Fruit fly (Drosophila melanogaster): ENCODE measurements around the gene Gr22d.
A peak's percentile ranks its signal among the peaks of the same experiment; 100 is the strongest.

The Gr22d gene

dm6 chr2L:1740095-1740494 lies 50.1 kb downstream of the Gr22d start (continued):
- TF ChIP-seq her (GFP tag; optimal IDR thresholded peaks at IDR 0.05) = no peak
- no peak for TF ChIP-seq CoRest (tag; optimal IDR thresholded peaks at IDR 0.05)
- no peak for TF ChIP-seq btn (GFP tag; optimal IDR thresholded peaks at IDR 0.05)
- no peak for TF ChIP-seq CTCF (GFP tag; optimal IDR thresholded peaks at IDR 0.05)
- no peak for TF ChIP-seq CG34376 (GFP tag; optimal IDR thresholded peaks at IDR 0.05)
- TF ChIP-seq lab (GFP tag; optimal IDR thresholded peaks at IDR 0.05) = peak; percentile 62
- TF ChIP-seq lbe (GFP tag; optimal IDR thresholded peaks at IDR 0.05) = no peak
- no peak for TF ChIP-seq chif (GFP tag; optimal IDR thresholded peaks at IDR 0.05)
- no peak for TF ChIP-seq chn (GFP tag; optimal IDR thresholded peaks at IDR 0.05)
- no peak for TF ChIP-seq Nf-YA (GFP tag; IDR thresholded peaks at IDR 0.05)
- no peak for TF ChIP-seq HLH54F (GFP tag; optimal IDR thresholded peaks at IDR 0.05)
- no peak for TF ChIP-seq usp (GFP tag; optimal IDR thresholded peaks at IDR 0.05)
- TF ChIP-seq shn (GFP tag; optimal IDR thresholded peaks at IDR 0.05) = no peak
- no peak for TF ChIP-seq CG4854 (GFP tag; optimal IDR thresholded peaks at IDR 0.05)
- TF ChIP-seq kni (GFP tag; optimal IDR thresholded peaks at IDR 0.05) = peak; percentile 39
- no peak for TF ChIP-seq CG12104 (GFP tag; optimal IDR thresholded peaks at IDR 0.05)
- peak; percentile 3 for TF ChIP-seq Sox100B (GFP tag; optimal IDR thresholded peaks at IDR 0.05)
- no peak for TF ChIP-seq CG8478 (optimal IDR thresholded peaks at IDR 0.05)
- no peak for TF ChIP-seq CG13775 (GFP tag; optimal IDR thresholded peaks at IDR 0.05)
- peak; percentile 78 for TF ChIP-seq Med (GFP tag)
- no peak for TF ChIP-seq pan (optimal IDR thresholded peaks at IDR 0.05)
- TF ChIP-seq pan (GFP tag; optimal IDR thresholded peaks at IDR 0.05 in 1 of 2, IDR thresholded peaks at IDR 0.05 in 1 of 2) = peak in 1 of 2 experiments; percentile 37
- TF ChIP-seq ftz-f1 (GFP tag; optimal IDR thresholded peaks at IDR 0.05) = no peak
- no peak for TF ChIP-seq tin (GFP tag; optimal IDR thresholded peaks at IDR 0.05)
- TF ChIP-seq CG8388 (GFP tag; optimal IDR thresholded peaks at IDR 0.05) = no peak
- no peak for TF ChIP-seq hkb (optimal IDR thresholded peaks at IDR 0.05)
- TF ChIP-seq hkb (GFP tag; IDR thresholded peaks at IDR 0.05) = peak; percentile 14; the same call in 1 of the 2 replicates
- TF ChIP-seq HLH3B (GFP tag; IDR thresholded peaks at IDR 0.05) = no peak; the same call in 1 of the 2 replicates
- TF ChIP-seq CG9215 (GFP tag; IDR thresholded peaks at IDR 0.05) = no peak
- no peak for TF ChIP-seq ac (GFP tag; optimal IDR thresholded peaks at IDR 0.05)
- no peak for TF ChIP-seq CG2875 (GFP tag; optimal IDR thresholded peaks at IDR 0.05)
- no peak for TF ChIP-seq bigmax (GFP tag; optimal IDR thresholded peaks at IDR 0.05)
- no peak for TF ChIP-seq CG11560 (tag; IDR thresholded peaks at IDR 0.05)
- TF ChIP-seq CG6689 (GFP tag; IDR thresholded peaks at IDR 0.05) = no peak
- peak; percentile 55; the same call in 1 of the 2 replicates for TF ChIP-seq Awh (GFP tag; IDR thresholded peaks at IDR 0.05)
- no peak for TF ChIP-seq ap (GFP tag; IDR thresholded peaks at IDR 0.05)
- TF ChIP-seq Aef1 (GFP tag; IDR thresholded peaks at IDR 0.05) = no peak
- 0 out of 3 replicates have a peak, but pooled peaks have one; percentile 5 for TF ChIP-seq sr (GFP tag; IDR thresholded peaks at IDR 0.05)
- TF ChIP-seq CG10462 (GFP tag; optimal IDR thresholded peaks at IDR 0.05) = no peak
- TF ChIP-seq Xrp1 (GFP tag; IDR thresholded peaks at IDR 0.05) = no peak
- TF ChIP-seq Xbp1 (GFP tag; optimal IDR thresholded peaks at IDR 0.05) = no peak
- TF ChIP-seq CG14050 (GFP tag; IDR thresholded peaks at IDR 0.05) = no peak
- no peak for TF ChIP-seq zfh1 (GFP tag; IDR thresholded peaks at IDR 0.05)
- no peak for TF ChIP-seq emc (GFP tag; optimal IDR thresholded peaks at IDR 0.05)
- peak; percentile 34; the same call in 1 of the 3 replicates for TF ChIP-seq ci (GFP tag; IDR thresholded peaks at IDR 0.05)
- peak; percentile 19 for TF ChIP-seq CG13296 (GFP tag; optimal IDR thresholded peaks at IDR 0.05)
- no peak for TF ChIP-seq CG4707 (GFP tag; optimal IDR thresholded peaks at IDR 0.05)
- peak; percentile 52 for TF ChIP-seq ATbp (GFP tag; optimal IDR thresholded peaks at IDR 0.05)
- TF ChIP-seq ara (GFP tag; IDR thresholded peaks at IDR 0.05) = no peak
- no peak for TF ChIP-seq tx (GFP tag; optimal IDR thresholded peaks at IDR 0.05)
- TF ChIP-seq nau (GFP tag; optimal IDR thresholded peaks at IDR 0.05) = no peak
- no peak for TF ChIP-seq pho (GFP tag; optimal IDR thresholded peaks at IDR 0.05)
- TF ChIP-seq CG10209 (GFP tag; optimal IDR thresholded peaks at IDR 0.05) = peak; percentile 16
- TF ChIP-seq Hmr (GFP tag; optimal IDR thresholded peaks at IDR 0.05) = peak; percentile 8

All from whole organism, embryonic.